Fruit fly (Drosophila melanogaster) whole organism, adult: ENCODE measurements around the gene CG14042.

Source experiments
- CG1620 ChIP-seq: fragments of 200-800 bp; sonication (Bioruptor generic); optimal IDR thresholded peaks from 2 replicates; lab custom pipeline; 2016; ENCODE audit warnings: missing biosample characterization, missing genetic modification characterization
- Crg-1 ChIP-seq: fragments of 200-800 bp; sonication (Bioruptor generic); optimal IDR thresholded peaks from 2 replicates; lab custom pipeline; 2016; ENCODE audit warnings: missing biosample characterization, missing genetic modification characterization

dm6 chr2L:4998260-4998560 lies 39.3 kb upstream of the CG14042 start:
- TF ChIP-seq CG1620 (GFP tag; lab: Kevin White, UChicago): no peak
- no peak for TF ChIP-seq Crg-1 (GFP tag; lab: Kevin White, UChicago)
